Worm (Caenorhabditis elegans) whole organism, L1 larva: ENCODE results near the gene K08F9.4.

Experiments used
- C04F5.9 ChIP-seq: sonication (generic microtip); optimal IDR thresholded peaks from 2 replicates; lab custom pipeline; 2016; ENCODE audit warnings: missing genetic modification characterization, missing compliant biosample characterization
- C34B4.2 ChIP-seq: sonication (generic microtip); optimal IDR thresholded peaks from 2 replicates; lab custom pipeline; 2017; ENCODE audit warnings: mild to moderate bottlenecking, missing genetic modification characterization, missing compliant biosample characterization
- F16B12.6 ChIP-seq: fragments of 150-350 bp; optimal IDR thresholded peaks from 2 replicates; lab custom pipeline; 2014; ENCODE audit warnings: missing biosample characterization, missing genetic modification characterization
- Y116A8C.19 ChIP-seq: sonication (generic microtip); optimal IDR thresholded peaks from 2 replicates; lab custom pipeline; 2016; ENCODE audit warnings: missing compliant biosample characterization, missing genetic modification characterization, borderline replicate concordance
- aly-2 ChIP-seq: fragments of 150-350 bp; optimal IDR thresholded peaks from 2 replicates; lab custom pipeline; 2014; ENCODE audit warnings: missing biosample characterization, missing genetic modification characterization
- ama-1 ChIP-seq: fragments of 150-350 bp; optimal IDR thresholded peaks from 2 replicates; lab custom pipeline; 2014
- ceh-82 ChIP-seq, 3 experiments: fragments of 150-350 bp in 1 of 3; sonication (generic microtip) in 2 of 3; optimal IDR thresholded peaks; 2 replicates each; lab custom pipeline; 2014 to 2017; ENCODE audit warnings: missing biosample characterization in 3 of 3, missing genetic modification characterization in 3 of 3
- ceh-88 ChIP-seq: fragments of 200-800 bp; sonication (Bioruptor generic); IDR thresholded peaks from 2 replicates; pipeline ENCODE4 v1.3.6; 2022; ENCODE audit warnings: missing genetic modification characterization, missing compliant biosample characterization
- ceh-90 ChIP-seq: sonication (generic microtip); optimal IDR thresholded peaks from 2 replicates; lab custom pipeline; 2016; ENCODE audit warnings: missing genetic modification characterization, missing compliant biosample characterization
- ces-1 ChIP-seq: fragments of 150-350 bp; optimal IDR thresholded peaks from 2 replicates; lab custom pipeline; 2014; ENCODE audit warnings: missing biosample characterization, missing genetic modification reagents, missing genetic modification characterization
- dpl-1 ChIP-seq, 3 experiments: fragments of 150-350 bp in 2 of 3; sonication (generic microtip) in 1 of 3; optimal IDR thresholded peaks; 2 replicates each; lab custom pipeline; 2014 to 2017; ENCODE audit warnings: missing biosample characterization in 3 of 3, missing genetic modification characterization in 3 of 3, missing genetic modification reagents in 3 of 3
- efl-1 ChIP-seq, 4 experiments: fragments of 150-350 bp; optimal IDR thresholded peaks in 3 of 4; peaks in 1 of 4; 1 replicate in 1 of 4; 2 replicates in 3 of 4; lab custom pipeline; 2014; ENCODE audit warnings: missing biosample characterization in 2 of 4, missing genetic modification characterization in 2 of 4, missing genetic modification reagents in 2 of 4
- elt-2 ChIP-seq: sonication (generic microtip); optimal IDR thresholded peaks from 2 replicates; lab custom pipeline; 2016; ENCODE audit warnings: missing genetic modification characterization, mild to moderate bottlenecking, inconsistent platforms, missing compliant biosample characterization, missing genetic modification reagents
- elt-3 ChIP-seq, 6 experiments: fragments of 150-350 bp in 1 of 6; sonication (generic microtip); optimal IDR thresholded peaks; 2 replicates each; lab custom pipeline; 2017 to 2018; ENCODE audit warnings: missing biosample characterization in 6 of 6, missing genetic modification characterization in 6 of 6, inconsistent platforms in 1 of 6
- ets-5 ChIP-seq: fragments of 200-800 bp; sonication (Bioruptor generic); IDR thresholded peaks from 2 replicates; pipeline ENCODE4 v1.3.6; 2022; ENCODE audit warnings: missing genetic modification characterization, missing compliant biosample characterization
- fkh-4 ChIP-seq: sonication (generic microtip); optimal IDR thresholded peaks from 2 replicates; lab custom pipeline; 2016; ENCODE audit warnings: missing compliant biosample characterization, missing genetic modification characterization, borderline replicate concordance
- fos-1 ChIP-seq: fragments of 150-350 bp; optimal IDR thresholded peaks from 2 replicates; lab custom pipeline; 2014; ENCODE audit warnings: missing biosample characterization, missing genetic modification characterization
- hpl-2 ChIP-seq: fragments of 150-350 bp; optimal IDR thresholded peaks from 2 replicates; lab custom pipeline; 2014; ENCODE audit warnings: missing biosample characterization, missing genetic modification reagents, missing genetic modification characterization
- lin-14 ChIP-seq: fragments of 200-800 bp; sonication (Bioruptor generic); optimal IDR thresholded peaks from 2 replicates; lab custom pipeline; 2018; ENCODE audit warnings: mild to moderate bottlenecking, missing genetic modification characterization, moderate library complexity, missing compliant biosample characterization
- lin-15B ChIP-seq: fragments of 150-350 bp; sonication (generic microtip); optimal IDR thresholded peaks from 3 replicates; lab custom pipeline; 2014; ENCODE audit warnings: missing biosample characterization, missing genetic modification characterization
- lin-35 ChIP-seq, 2 experiments: fragments of 150-350 bp; optimal IDR thresholded peaks; 2 replicates each; lab custom pipeline; 2014; ENCODE audit warnings: missing biosample characterization in 2 of 2, missing genetic modification characterization in 2 of 2, missing genetic modification reagents in 2 of 2
- lsy-2 ChIP-seq, 2 experiments: fragments of 150-350 bp; optimal IDR thresholded peaks; 2 replicates each; lab custom pipeline; 2014; ENCODE audit warnings: missing biosample characterization in 2 of 2, missing genetic modification characterization in 2 of 2
- mab-9 ChIP-seq: fragments of 200-800 bp; sonication (Bioruptor generic); IDR thresholded peaks from 2 replicates; pipeline ENCODE4 v1.3.6; 2022; ENCODE audit warnings: missing genetic modification reagents, missing genetic modification characterization, missing compliant biosample characterization
- mep-1 ChIP-seq: fragments of 150-350 bp; optimal IDR thresholded peaks from 2 replicates; lab custom pipeline; 2014; ENCODE audit warnings: missing biosample characterization, missing genetic modification characterization
- nhr-12 ChIP-seq: sonication (generic microtip); optimal IDR thresholded peaks from 2 replicates; lab custom pipeline; 2017; ENCODE audit warnings: missing biosample characterization, missing genetic modification characterization
- nhr-19 ChIP-seq: fragments of 200-800 bp; sonication (Bioruptor generic); conservative IDR thresholded peaks from 2 replicates; pipeline ENCODE4 v1.3.6; 2022; ENCODE audit warnings: missing genetic modification characterization, missing compliant biosample characterization
- nhr-47 ChIP-seq: sonication (generic microtip); optimal IDR thresholded peaks from 2 replicates; lab custom pipeline; 2016; ENCODE audit warnings: mild to moderate bottlenecking, missing genetic modification characterization, moderate library complexity, missing compliant biosample characterization
- nhr-85 ChIP-seq: sonication (generic microtip); peaks from one replicate; lab custom pipeline; 2016; ENCODE audit warnings: missing genetic modification characterization, inconsistent platforms, missing compliant biosample characterization
- nhr-90 ChIP-seq: sonication (generic microtip); optimal IDR thresholded peaks from 2 replicates; lab custom pipeline; 2016; ENCODE audit warnings: mild to moderate bottlenecking, missing genetic modification characterization, missing compliant biosample characterization; ENCODE audit not compliant: poor library complexity
- pag-3 ChIP-seq: sonication (generic microtip); optimal IDR thresholded peaks from 2 replicates; lab custom pipeline; 2017; ENCODE audit warnings: missing genetic modification characterization, mild to moderate bottlenecking, missing compliant biosample characterization, antibody characterized with exemption, borderline replicate concordance; ENCODE audit not compliant: insufficient read depth
- pax-3 ChIP-seq: fragments of 200-800 bp; sonication (Bioruptor generic); optimal IDR thresholded peaks from 2 replicates; lab custom pipeline; 2018; ENCODE audit warnings: mild to moderate bottlenecking, missing genetic modification characterization, moderate library complexity, missing compliant biosample characterization
- pqm-1 ChIP-seq: sonication (generic microtip); optimal IDR thresholded peaks from 3 replicates; lab custom pipeline; 2017; ENCODE audit warnings: missing biosample characterization, missing genetic modification characterization
- snpc-4 ChIP-seq: fragments of 150-350 bp; optimal IDR thresholded peaks from 2 replicates; lab custom pipeline; 2014; ENCODE audit warnings: missing biosample characterization, missing genetic modification characterization
- sptf-1 ChIP-seq: fragments of 150-350 bp; optimal IDR thresholded peaks from 2 replicates; lab custom pipeline; 2014; ENCODE audit warnings: missing biosample characterization, missing genetic modification characterization
- tbx-2 ChIP-seq: sonication (generic microtip); optimal IDR thresholded peaks from 2 replicates; lab custom pipeline; 2016; ENCODE audit warnings: missing genetic modification characterization, missing compliant biosample characterization
- tlp-1 ChIP-seq: fragments of 150-350 bp; optimal IDR thresholded peaks from 2 replicates; lab custom pipeline; 2014; ENCODE audit warnings: missing biosample characterization, missing genetic modification characterization
- unc-130 ChIP-seq: fragments of 150-350 bp; optimal IDR thresholded peaks from 2 replicates; lab custom pipeline; 2017; ENCODE audit warnings: missing biosample characterization, missing genetic modification characterization, inconsistent platforms
- unc-30 ChIP-seq: sonication (generic microtip); optimal IDR thresholded peaks from 2 replicates; lab custom pipeline; 2017; ENCODE audit warnings: missing biosample characterization, missing genetic modification characterization
- unc-62 ChIP-seq: fragments of 150-350 bp; optimal IDR thresholded peaks from 2 replicates; lab custom pipeline; 2014; ENCODE audit warnings: missing biosample characterization, missing genetic modification reagents, missing genetic modification characterization
- unc-86 ChIP-seq: sonication (generic microtip); optimal IDR thresholded peaks from 2 replicates; lab custom pipeline; 2016; ENCODE audit warnings: missing genetic modification characterization, missing compliant biosample characterization
- vab-15 ChIP-seq: sonication (generic microtip); optimal IDR thresholded peaks from 2 replicates; lab custom pipeline; 2017; ENCODE audit warnings: missing genotype, mild to moderate bottlenecking, missing genetic modification characterization, missing compliant biosample characterization
- zag-1 ChIP-seq: fragments of 150-350 bp; optimal IDR thresholded peaks from 2 replicates; lab custom pipeline; 2014; ENCODE audit warnings: missing biosample characterization, missing genetic modification characterization
- zip-4 ChIP-seq: fragments of 200-800 bp; sonication (Bioruptor generic); optimal IDR thresholded peaks from 2 replicates; lab custom pipeline; 2018; ENCODE audit warnings: mild to moderate bottlenecking, missing genetic modification characterization, moderate library complexity, missing compliant biosample characterization

K08F9.4 gene

DNA sequence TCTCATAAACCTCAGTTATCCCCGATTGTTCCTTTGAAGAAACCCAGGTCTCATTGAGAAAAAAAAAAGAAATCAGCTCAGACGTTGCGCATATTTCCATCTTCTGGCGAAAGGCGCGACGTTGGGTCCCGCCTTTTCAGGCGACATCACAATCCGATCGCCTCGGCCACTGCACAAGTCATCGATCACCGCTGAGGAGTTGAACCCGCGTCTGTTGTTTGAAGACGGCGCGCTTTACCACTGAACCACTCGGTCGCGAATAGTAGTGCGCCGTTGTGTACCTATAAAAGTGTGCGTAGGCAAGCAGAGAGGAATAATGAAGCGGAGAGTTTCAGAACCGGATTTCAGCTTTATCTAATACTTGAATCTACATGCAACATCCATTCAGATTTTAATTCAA, 47.1 kb downstream of the K08F9.4 start, which contains the start of gene Y75B12B.11 (continued):
- TF ChIP-seq fkh-4: peak; percentile 9
- TF ChIP-seq elt-2: peak; percentile 57
- peak; percentile 82 for TF ChIP-seq nhr-85 (tag; lab: Kevin White, UChicago)
- peak; percentile 11 for TF ChIP-seq hpl-2 (GFP tag; lab: Kevin White, UChicago)
- no peak for TF ChIP-seq ceh-90
- no peak for TF ChIP-seq ceh-88 (GFP tag; lab: Robert Waterston, UW)
- no peak for TF ChIP-seq nhr-12 (tag; lab: Kevin White, UChicago)
- TF ChIP-seq ets-5 (GFP tag; lab: Robert Waterston, UW): no peak
- peak; percentile 86 for TF ChIP-seq pax-3 (tag; lab: Kevin White, UChicago)
- TF ChIP-seq mep-1: peak; percentile 79
- no peak for TF ChIP-seq tlp-1
- TF ChIP-seq unc-62 (GFP tag; lab: Kevin White, UChicago): no peak
- peak; percentile 63 for TF ChIP-seq lin-14
- peak; percentile 60 to 72 (median 70) for TF ChIP-seq dpl-1 (GFP tag; optimal IDR thresholded peaks at IDR 0.05; lab: Kevin White, UChicago)
- TF ChIP-seq ces-1: no peak
- peak; percentile 71 for TF ChIP-seq nhr-19 (GFP tag; lab: Robert Waterston, UW)
- no peak for TF ChIP-seq zag-1 (tag; lab: Kevin White, UChicago)
- no peak for TF ChIP-seq sptf-1 (tag; lab: Kevin White, UChicago)
- TF ChIP-seq F16B12.6: peak; percentile 34
- TF ChIP-seq lin-15B (tag; lab: Kevin White, UChicago): peak; percentile 49
- peak; percentile 24 for TF ChIP-seq C04F5.9
- TF ChIP-seq lsy-2 (tag; optimal IDR thresholded peaks at IDR 0.05; lab: Kevin White, UChicago): peak; percentile 57 to 67
- TF ChIP-seq vab-15 (tag; lab: Kevin White, UChicago): peak; percentile 20
- peak; percentile 56 for TF ChIP-seq snpc-4 (tag; lab: Kevin White, UChicago)
- TF ChIP-seq lin-35 (GFP tag; optimal IDR thresholded peaks at IDR 0.05; lab: Kevin White, UChicago): peak; percentile 73 to 89
- TF ChIP-seq mab-9: no peak
- no peak for TF ChIP-seq unc-130 (tag; lab: Kevin White, UChicago)
- TF ChIP-seq unc-30 (tag; lab: Kevin White, UChicago): no peak
- TF ChIP-seq aly-2 (tag; lab: Kevin White, UChicago): no peak
- no peak for TF ChIP-seq Y116A8C.19 (tag; lab: Kevin White, UChicago)
- peak; percentile 29 for TF ChIP-seq C34B4.2 (tag; lab: Kevin White, UChicago)
- peak; percentile 40 for TF ChIP-seq unc-86 (tag; lab: Kevin White, UChicago)
- TF ChIP-seq fos-1 (tag; lab: Kevin White, UChicago): peak; percentile 16
- TF ChIP-seq pqm-1: no peak
- TF ChIP-seq nhr-47: peak; percentile 83
- TF ChIP-seq ceh-82 (tag; optimal IDR thresholded peaks at IDR 0.05; lab: Kevin White, UChicago): peak; percentile 33 to 64 (median 37)
- peak in 2 of 6 experiments; percentile 46 to 48 for TF ChIP-seq elt-3 (tag; optimal IDR thresholded peaks at IDR 0.05; lab: Kevin White, UChicago)
- TF ChIP-seq, all 84 proteins: peak for 47

DNA sequence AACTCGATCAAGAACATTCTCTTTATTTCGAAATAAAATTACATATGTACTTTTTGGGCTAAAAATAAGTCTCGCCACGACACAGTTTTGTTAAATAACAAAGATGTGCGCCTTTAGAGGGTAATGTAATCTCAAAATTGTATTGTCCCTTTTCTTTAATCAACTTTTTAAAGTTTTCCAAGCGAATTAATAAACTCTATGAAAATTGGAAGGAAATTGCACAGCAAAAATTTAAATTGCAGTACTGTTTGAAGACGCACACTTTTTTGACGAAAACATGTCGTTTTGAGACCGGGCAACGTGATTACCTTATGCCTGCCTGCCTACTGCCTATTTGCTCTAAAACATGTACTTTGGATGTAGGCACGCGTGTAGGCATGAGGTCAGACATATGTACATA, 48.2 kb downstream of the K08F9.4 start:
- no peak for TF ChIP-seq efl-1 (optimal IDR thresholded peaks at IDR 0.05; lab: Kevin White, UChicago)
- TF ChIP-seq efl-1 (GFP tag; optimal IDR thresholded peaks at IDR 0.05 in 1 of 2; lab: Kevin White, UChicago): no peak
- TF ChIP-seq pag-3 (tag; lab: Kevin White, UChicago): no peak
- no peak for TF ChIP-seq tbx-2 (tag; lab: Kevin White, UChicago)
- TF ChIP-seq ceh-90: no peak
- no peak for TF ChIP-seq zip-4
- no peak for TF ChIP-seq ama-1 (lab: Kevin White, UChicago)
- TF ChIP-seq nhr-90 (tag; lab: Kevin White, UChicago): no peak
- TF ChIP-seq mab-9: no peak
